Worm (Caenorhabditis elegans): ENCODE measurements around the gene myo-2.

myo-2 gene

DNA sequence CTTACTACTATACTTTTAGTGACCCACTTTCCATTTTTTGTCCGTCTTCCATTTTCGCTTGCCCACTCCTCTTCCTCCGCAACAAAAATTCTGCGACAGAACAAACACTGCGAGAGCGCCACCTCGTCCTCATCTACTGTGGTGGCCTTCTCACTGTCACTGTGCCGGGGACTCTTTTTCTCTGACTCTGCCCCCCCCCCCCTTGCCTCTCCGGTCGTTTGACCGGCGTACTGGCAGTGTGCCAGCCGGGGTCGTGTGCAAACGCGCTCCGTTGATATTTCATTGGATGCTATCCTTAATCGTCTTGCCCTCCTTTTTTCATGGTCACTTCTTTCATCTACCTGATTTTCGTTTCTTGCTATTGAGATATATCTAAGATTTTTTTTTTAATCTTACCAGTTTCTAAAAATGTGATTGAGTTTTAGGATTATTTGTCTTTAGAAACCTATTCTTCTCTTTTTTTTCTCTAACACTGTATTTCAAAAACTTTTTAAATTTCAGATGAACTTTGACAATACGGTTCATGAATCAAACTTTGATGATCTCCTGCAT, 12.7 kb downstream of the myo-2 start, which contains the start of gene atf-6 (continued):
- TF ChIP-seq ceh-8 (GFP tag; optimal IDR thresholded peaks at IDR 0.05) (peak; percentile 59), pax-3 (tag; optimal IDR thresholded peaks at IDR 0.05) (no peak), lin-35 (GFP tag; optimal IDR thresholded peaks at IDR 0.05) (peak; percentile 67 to 76), swsn-7 (tag; optimal IDR thresholded peaks at IDR 0.05) (peak; percentile 92), hlh-17 (GFP tag; optimal IDR thresholded peaks at IDR 0.05; ENCODE audit: borderline replicate concordance) (no peak), grh-1 (GFP tag; IDR thresholded peaks at IDR 0.05) (peak; percentile 76), tbx-2 (tag; optimal IDR thresholded peaks at IDR 0.05) (peak; percentile 81), ceh-90 (tag; optimal IDR thresholded peaks at IDR 0.05) (no peak), zip-4 (GFP tag; optimal IDR thresholded peaks at IDR 0.05) (no peak), ama-1 (optimal IDR thresholded peaks at IDR 0.05) (no peak), C04F5.9 (tag; optimal IDR thresholded peaks at IDR 0.05) (no peak), lin-15B (tag; optimal IDR thresholded peaks at IDR 0.05) (peak; percentile 66), rnt-1 (tag; optimal IDR thresholded peaks at IDR 0.05) (peak; percentile 79), dsc-1 (tag; optimal IDR thresholded peaks at IDR 0.05) (peak; percentile 69), hpl-2 (GFP tag; optimal IDR thresholded peaks at IDR 0.05) (peak; percentile 69), snpc-4 (tag; optimal IDR thresholded peaks at IDR 0.05) (peak; percentile 66), unc-30 (tag; optimal IDR thresholded peaks at IDR 0.05) (no peak), ztf-4 (tag; optimal IDR thresholded peaks at IDR 0.05) (no peak), aha-1 (tag; optimal IDR thresholded peaks at IDR 0.05) (no peak), lir-3 (tag; optimal IDR thresholded peaks at IDR 0.05; ENCODE audit: poor library complexity) (peak; percentile 43), mep-1 (tag; optimal IDR thresholded peaks at IDR 0.05) (peak; percentile 81), nhr-11 (tag; optimal IDR thresholded peaks at IDR 0.05) (no peak), egl-13 (tag; optimal IDR thresholded peaks at IDR 0.05) (peak; percentile 78), ceh-82 (tag; optimal IDR thresholded peaks at IDR 0.05) (peak; percentile 55 to 93 (median 56)), ces-1 (GFP tag; optimal IDR thresholded peaks at IDR 0.05) (no peak), ceh-63 (GFP tag; optimal IDR thresholded peaks at IDR 0.05) (no peak), pqm-1 (tag; optimal IDR thresholded peaks at IDR 0.05) (no peak), fos-1 (tag; optimal IDR thresholded peaks at IDR 0.05) (no peak), dpl-1 (GFP tag; optimal IDR thresholded peaks at IDR 0.05) (peak; percentile 42 to 49 (median 48)), unc-86 (tag; optimal IDR thresholded peaks at IDR 0.05) (peak; percentile 80), ceh-88 (GFP tag; IDR thresholded peaks at IDR 0.05) (no peak; the same call in 1 of the 2 replicates), nhr-47 (tag; optimal IDR thresholded peaks at IDR 0.05) (peak; percentile 86), ztf-11 (tag; optimal IDR thresholded peaks at IDR 0.05) (peak in 1 of 2 experiments; percentile 74), nhr-76 (tag; optimal IDR thresholded peaks at IDR 0.05) (no peak), mef-2 (tag; optimal IDR thresholded peaks at IDR 0.05) (peak; percentile 12), nhr-71 (tag; optimal IDR thresholded peaks at IDR 0.05) (peak; percentile 91)

DNA sequence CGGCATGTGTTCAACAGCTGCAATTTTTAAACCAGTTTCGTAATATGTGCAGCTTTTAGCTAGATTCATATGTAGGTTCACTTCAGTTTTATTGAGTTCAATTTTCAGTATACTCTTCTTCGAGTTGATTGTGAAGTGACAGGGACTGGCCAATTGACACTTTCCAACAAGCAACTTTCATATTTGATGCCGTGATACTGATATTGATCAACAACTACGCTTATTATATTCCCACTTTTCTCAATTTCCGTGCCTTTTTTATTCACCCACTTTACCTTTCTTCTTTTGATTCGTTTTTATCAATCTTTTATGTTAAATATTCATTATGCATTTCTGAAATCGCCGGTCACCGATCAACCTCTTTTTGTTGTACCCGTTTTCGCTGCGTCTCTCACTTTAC, 16.2 kb downstream of the myo-2 start:
- TF ChIP-seq ceh-63 (GFP tag; optimal IDR thresholded peaks at IDR 0.05) = no peak
- no peak for TF ChIP-seq pax-3 (tag; optimal IDR thresholded peaks at IDR 0.05)
- TF ChIP-seq tbx-2 (tag; optimal IDR thresholded peaks at IDR 0.05) = no peak
- no peak for TF ChIP-seq efl-3 (GFP tag; optimal IDR thresholded peaks at IDR 0.05)
- TF ChIP-seq ets-5 (GFP tag; IDR thresholded peaks at IDR 0.05) = no peak
- no peak for TF ChIP-seq skn-1 (tag; optimal IDR thresholded peaks at IDR 0.05)
- no peak for TF ChIP-seq nhr-12 (tag; optimal IDR thresholded peaks at IDR 0.05)
- TF ChIP-seq lin-13 (GFP tag; optimal IDR thresholded peaks at IDR 0.05) = no peak
- no peak for TF ChIP-seq lsy-2 (tag; optimal IDR thresholded peaks at IDR 0.05)
- TF ChIP-seq egl-13 (tag; optimal IDR thresholded peaks at IDR 0.05) = no peak
- no peak for TF ChIP-seq C16A3.4 (tag; optimal IDR thresholded peaks at IDR 0.05)
- TF ChIP-seq nhr-77 (tag; optimal IDR thresholded peaks at IDR 0.05) = no peak
- no peak for TF ChIP-seq dsc-1 (tag; optimal IDR thresholded peaks at IDR 0.05)
- no peak for TF ChIP-seq nhr-76 (tag; optimal IDR thresholded peaks at IDR 0.05)
- no peak for TF ChIP-seq vab-15 (tag; optimal IDR thresholded peaks at IDR 0.05)

All from whole organism, L1 larva.